Worm (Caenorhabditis elegans): ENCODE data around the gene dyf-3.

Gene dyf-3

DNA sequence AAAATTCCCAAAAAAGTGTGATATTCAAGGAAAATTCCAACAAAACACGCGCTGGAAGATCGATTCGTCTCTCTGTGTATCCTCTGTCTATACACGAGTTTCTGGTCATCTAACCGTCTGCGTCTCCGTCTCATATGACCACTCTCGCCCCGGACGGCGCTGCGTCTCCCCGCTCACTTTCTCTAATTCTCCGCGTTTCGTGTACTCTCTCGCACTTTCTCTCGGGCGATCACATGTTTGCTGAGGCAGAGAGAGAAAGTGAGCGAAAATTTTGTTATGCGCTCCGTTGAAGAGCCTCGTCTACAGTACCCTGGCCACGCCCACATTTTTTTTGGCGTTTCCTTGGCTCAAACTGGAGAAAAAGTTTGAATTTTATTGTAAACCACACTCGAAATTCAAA, 14.4 kb downstream of the dyf-3 start:
- TF ChIP-seq lin-39 (tag; optimal IDR thresholded peaks at IDR 0.05) (no peak), unc-55 (GFP tag; optimal IDR thresholded peaks at IDR 0.05) (peak; percentile 84), nhr-237 (tag; optimal IDR thresholded peaks at IDR 0.05) (peak; percentile 4), Y55F3AM.14 (GFP tag; optimal IDR thresholded peaks at IDR 0.05) (peak; percentile 70), nhr-21 (tag; optimal IDR thresholded peaks at IDR 0.05) (peak; percentile 91), snpc-4 (tag; optimal IDR thresholded peaks at IDR 0.05) (peak; percentile 25), elt-3 (tag; optimal IDR thresholded peaks at IDR 0.05) (no peak), sem-4 (tag; optimal IDR thresholded peaks at IDR 0.05) (peak; percentile 84), ZK546.5 (tag; optimal IDR thresholded peaks at IDR 0.05) (no peak), sma-9 (GFP tag; optimal IDR thresholded peaks at IDR 0.05) (peak; percentile 88), sma-9 (tag; optimal IDR thresholded peaks at IDR 0.05) (no peak), crh-2 (tag; optimal IDR thresholded peaks at IDR 0.05) (peak; percentile 92), mdl-1 (tag; optimal IDR thresholded peaks at IDR 0.05) (peak; percentile 75 to 93), lin-11 (tag; optimal IDR thresholded peaks at IDR 0.05) (peak; percentile 86), mab-5 (tag; optimal IDR thresholded peaks at IDR 0.05) (peak; percentile 79), nhr-6 (tag; optimal IDR thresholded peaks at IDR 0.05) (peak; percentile 72), nhr-25 (tag; optimal IDR thresholded peaks at IDR 0.05) (peak; percentile 90), nhr-10 (tag; optimal IDR thresholded peaks at IDR 0.05) (peak; percentile 9), C34F6.9 (tag; optimal IDR thresholded peaks at IDR 0.05) (peak; percentile 96), aly-2 (tag; optimal IDR thresholded peaks at IDR 0.05) (no peak), skn-1 (tag; optimal IDR thresholded peaks at IDR 0.05) (no peak), gmeb-1 (tag; optimal IDR thresholded peaks at IDR 0.05) (peak; percentile 88), ceh-16 (tag; optimal IDR thresholded peaks at IDR 0.05) (peak; percentile 16), egl-27 (tag; optimal IDR thresholded peaks at IDR 0.05) (peak; percentile 82), ceh-82 (tag; optimal IDR thresholded peaks at IDR 0.05) (peak; percentile 71), blmp-1 (tag; optimal IDR thresholded peaks at IDR 0.05; ENCODE audit: insufficient read depth) (peak; percentile 95), dmd-4 (tag; optimal IDR thresholded peaks at IDR 0.05) (no peak), zag-1 (tag; optimal IDR thresholded peaks at IDR 0.05) (peak; percentile 48), nhr-23 (tag; optimal IDR thresholded peaks at IDR 0.05) (no peak), unc-39 (tag; optimal IDR thresholded peaks at IDR 0.05) (no peak), elt-1 (tag; optimal IDR thresholded peaks at IDR 0.05) (no peak), nhr-12 (tag; optimal IDR thresholded peaks at IDR 0.05) (no peak), peb-1 (tag; optimal IDR thresholded peaks at IDR 0.05) (no peak), nhr-129 (tag; optimal IDR thresholded peaks at IDR 0.05) (peak; percentile 84), ztf-4 (tag; optimal IDR thresholded peaks at IDR 0.05) (peak; percentile 81), F13H6.1 (tag; optimal IDR thresholded peaks at IDR 0.05) (peak; percentile 94), unc-62 (GFP tag; optimal IDR thresholded peaks at IDR 0.05) (no peak), mbf-1 (tag; optimal IDR thresholded peaks at IDR 0.05) (no peak), nhr-11 (tag; optimal IDR thresholded peaks at IDR 0.05) (no peak), lsy-2 (tag; optimal IDR thresholded peaks at IDR 0.05) (peak; percentile 85 to 96), alr-1 (tag; optimal IDR thresholded peaks at IDR 0.05) (no peak), fos-1 (tag; optimal IDR thresholded peaks at IDR 0.05) (peak; percentile 68), nhr-77 (tag; optimal IDR thresholded peaks at IDR 0.05) (no peak), sma-3 (GFP tag; optimal IDR thresholded peaks at IDR 0.05) (peak; percentile 87), ama-1 (optimal IDR thresholded peaks at IDR 0.05) (no peak), ztf-1 (GFP tag; conservative IDR thresholded peaks at IDR 0.05) (no peak), ztf-11 (tag; optimal IDR thresholded peaks at IDR 0.05) (no peak), lin-13 (GFP tag; optimal IDR thresholded peaks at IDR 0.05) (peak; percentile 81), R02D3.7 (tag; optimal IDR thresholded peaks at IDR 0.05) (no peak)

All from whole organism, L2 larva.